Worm (Caenorhabditis elegans) whole organism, L1 larva: Measurements from ENCODE around the gene pelo-1.

Experiments used
- aly-2 ChIP-seq: fragments of 150-350 bp; optimal IDR thresholded peaks from 2 replicates; lab custom pipeline; 2014; ENCODE audit warnings: missing biosample characterization, missing genetic modification characterization
- ceh-82 ChIP-seq, 3 experiments: fragments of 150-350 bp in 1 of 3; sonication (generic microtip) in 2 of 3; optimal IDR thresholded peaks; 2 replicates each; lab custom pipeline; 2014 to 2017; ENCODE audit warnings: missing biosample characterization in 3 of 3, missing genetic modification characterization in 3 of 3
- elt-3 ChIP-seq, 6 experiments: fragments of 150-350 bp in 1 of 6; sonication (generic microtip); optimal IDR thresholded peaks; 2 replicates each; lab custom pipeline; 2017 to 2018; ENCODE audit warnings: missing biosample characterization in 6 of 6, missing genetic modification characterization in 6 of 6, inconsistent platforms in 1 of 6
- lin-15B ChIP-seq: fragments of 150-350 bp; sonication (generic microtip); optimal IDR thresholded peaks from 3 replicates; lab custom pipeline; 2014; ENCODE audit warnings: missing biosample characterization, missing genetic modification characterization
- nhr-11 ChIP-seq: fragments of 150-350 bp; optimal IDR thresholded peaks from 2 replicates; lab custom pipeline; 2014; ENCODE audit warnings: missing biosample characterization, missing genetic modification characterization
- nhr-20 ChIP-seq: sonication (generic microtip); optimal IDR thresholded peaks from 2 replicates; lab custom pipeline; 2016; ENCODE audit warnings: mild to moderate bottlenecking, missing genetic modification characterization, missing compliant biosample characterization
- nhr-237 ChIP-seq: fragments of 150-350 bp; optimal IDR thresholded peaks from 2 replicates; lab custom pipeline; 2014; ENCODE audit warnings: missing biosample characterization, missing genetic modification characterization
- nhr-77 ChIP-seq: fragments of 150-350 bp; optimal IDR thresholded peaks from 2 replicates; lab custom pipeline; 2014; ENCODE audit warnings: missing biosample characterization, missing genetic modification characterization
- sptf-1 ChIP-seq: fragments of 150-350 bp; optimal IDR thresholded peaks from 2 replicates; lab custom pipeline; 2014; ENCODE audit warnings: missing biosample characterization, missing genetic modification characterization

DNA sequence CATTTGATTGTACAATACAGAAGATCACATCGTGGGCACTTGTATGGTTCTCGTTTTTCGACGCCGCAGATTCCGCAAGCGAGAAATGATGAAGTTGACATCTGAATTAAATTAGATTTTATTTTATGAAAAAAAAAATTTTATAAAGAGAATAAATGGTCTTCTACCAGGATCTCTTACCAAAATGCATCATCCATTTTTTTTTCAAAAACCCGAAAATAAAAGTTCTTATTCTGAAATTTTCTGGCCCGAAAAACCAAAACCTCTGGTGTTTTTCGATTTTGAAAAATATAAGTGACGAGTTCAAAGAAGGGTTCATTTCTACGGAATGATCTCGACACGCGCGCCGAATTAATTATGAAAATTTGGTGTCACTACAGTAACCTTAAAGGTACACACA is 40.3 kb upstream of the pelo-1 start, which contains the start of gene zhit-2:
- TF ChIP-seq nhr-20 (tag; lab: Kevin White, UChicago) (no peak), nhr-237 (no peak), elt-3 (tag; optimal IDR thresholded peaks at IDR 0.05; lab: Kevin White, UChicago) (no peak), ceh-82 (tag; optimal IDR thresholded peaks at IDR 0.05; lab: Kevin White, UChicago) (no peak), lin-15B (tag; lab: Kevin White, UChicago) (no peak), aly-2 (tag; lab: Kevin White, UChicago) (no peak), sptf-1 (tag; lab: Kevin White, UChicago) (no peak), nhr-11 (no peak), nhr-77 (no peak)
